Worm (Caenorhabditis elegans): ENCODE data around the gene unc-85.

ce11 chrII:4745281-4745680 lies 43.4 kb downstream of the unc-85 start:
- TF ChIP-seq ttx-3 (tag; optimal IDR thresholded peaks at IDR 0.05), result no peak
- no peak for TF ChIP-seq ceh-48 (tag; optimal IDR thresholded peaks at IDR 0.05)
- TF ChIP-seq C08G9.2 (tag; optimal IDR thresholded peaks at IDR 0.05), result no peak
- TF ChIP-seq fkh-10 (GFP tag; optimal IDR thresholded peaks at IDR 0.05), result no peak
- TF ChIP-seq ahr-1 (tag; optimal IDR thresholded peaks at IDR 0.05), result no peak
- TF ChIP-seq elt-2 (tag; optimal IDR thresholded peaks at IDR 0.05), result no peak
- no peak for TF ChIP-seq hlh-13 (GFP tag; optimal IDR thresholded peaks at IDR 0.05)
- no peak for TF ChIP-seq ceh-34 (tag; optimal IDR thresholded peaks at IDR 0.05)
- TF ChIP-seq ceh-9 (tag; optimal IDR thresholded peaks at IDR 0.05), result no peak
- no peak for TF ChIP-seq pha-4 (tag; optimal IDR thresholded peaks at IDR 0.05)
- TF ChIP-seq che-1 (tag; optimal IDR thresholded peaks at IDR 0.05), result no peak
- TF ChIP-seq tbx-2 (tag; optimal IDR thresholded peaks at IDR 0.05), result no peak

Data from whole organism, late embryonic.